Worm (Caenorhabditis elegans): ENCODE results near the gene M04C3.2.

Gene M04C3.2

ce11 chrV:19490461-19490860 is 41.8 kb upstream of the M04C3.2 start, which contains the start of gene Y43F8B.7:
Gene Y43F8B.7, plus strand, starts transcription at chrV:19490761.
- TF ChIP-seq dmd-4 (tag; optimal IDR thresholded peaks at IDR 0.05; ENCODE audit: borderline replicate concordance) (no peak), ceh-14 (tag; optimal IDR thresholded peaks at IDR 0.05) (no peak), eyg-1 (tag; optimal IDR thresholded peaks at IDR 0.05) (no peak), ttx-3 (tag; optimal IDR thresholded peaks at IDR 0.05) (no peak), K02D7.2 (tag; optimal IDR thresholded peaks at IDR 0.05) (no peak), pqm-1 (tag; optimal IDR thresholded peaks at IDR 0.05) (no peak), fkh-10 (GFP tag; optimal IDR thresholded peaks at IDR 0.05) (no peak), ceh-48 (tag; optimal IDR thresholded peaks at IDR 0.05) (no peak), fax-1 (tag; optimal IDR thresholded peaks at IDR 0.05) (no peak), elt-4 (tag; optimal IDR thresholded peaks at IDR 0.05) (no peak), ref-2 (tag; optimal IDR thresholded peaks at IDR 0.05) (no peak), hlh-30 (tag; optimal IDR thresholded peaks at IDR 0.05; ENCODE audit: insufficient read depth) (no peak), ceh-24 (tag; optimal IDR thresholded peaks at IDR 0.05) (no peak), madf-2 (tag; optimal IDR thresholded peaks at IDR 0.05) (no peak), ceh-19 (GFP tag; optimal IDR thresholded peaks at IDR 0.05) (no peak), nhr-11 (tag; optimal IDR thresholded peaks at IDR 0.05) (no peak), sox-2 (GFP tag; IDR thresholded peaks at IDR 0.05) (no peak), ceh-2 (tag; optimal IDR thresholded peaks at IDR 0.05) (no peak), sdc-2 (tag; optimal IDR thresholded peaks at IDR 0.05) (no peak)

ce11 chrV:19485690-19486089 is 37.0 kb upstream of the M04C3.2 start, which contains the start of gene Y43F8B.18:
Gene Y43F8B.18, plus strand, starts transcription at chrV:19485990.
- TF ChIP-seq K09A11.1 (tag; optimal IDR thresholded peaks at IDR 0.05; ENCODE audit: insufficient read depth) (no peak), che-1 (tag; optimal IDR thresholded peaks at IDR 0.05) (no peak), npax-4 (tag; optimal IDR thresholded peaks at IDR 0.05) (no peak), madf-2 (tag; optimal IDR thresholded peaks at IDR 0.05) (no peak), ttx-3 (tag; optimal IDR thresholded peaks at IDR 0.05) (no peak), pqm-1 (tag; optimal IDR thresholded peaks at IDR 0.05) (no peak), ceh-22 (tag; optimal IDR thresholded peaks at IDR 0.05) (no peak), lim-6 (tag; optimal IDR thresholded peaks at IDR 0.05) (no peak)

- TF ChIP-seq syd-9 (tag; optimal IDR thresholded peaks at IDR 0.05) (no peak), ceh-18 (tag; optimal IDR thresholded peaks at IDR 0.05) (no peak), ahr-1 (tag; optimal IDR thresholded peaks at IDR 0.05) (no peak), ceh-30 (tag; optimal IDR thresholded peaks at IDR 0.05) (no peak), tbx-7 (tag; optimal IDR thresholded peaks at IDR 0.05) (no peak), ztf-16 (tag; optimal IDR thresholded peaks at IDR 0.05) (no peak), hlh-6 (tag; optimal IDR thresholded peaks at IDR 0.05) (no peak), dmd-4 (tag; optimal IDR thresholded peaks at IDR 0.05; ENCODE audit: borderline replicate concordance) (no peak), ceh-48 (tag; optimal IDR thresholded peaks at IDR 0.05) (no peak), pag-3 (tag; optimal IDR thresholded peaks at IDR 0.05; ENCODE audit: borderline replicate concordance) (no peak), madf-2 (tag; optimal IDR thresholded peaks at IDR 0.05) (no peak), pax-1 (tag; optimal IDR thresholded peaks at IDR 0.05) (no peak)
These were observed 36.6 kb upstream of the M04C3.2 start, which contains the start of gene Y43F8B.28 for ce11 chrV:19485261-19485660. Gene Y43F8B.28, plus strand, starts transcription at chrV:19485319.

ce11 chrV:19484507-19484906 is 35.8 kb upstream of the M04C3.2 start, which contains the start of gene Y43F8B.17:
Gene Y43F8B.17, plus strand, starts transcription at chrV:19484721.
- TF ChIP-seq F13H6.1 (tag; optimal IDR thresholded peaks at IDR 0.05): no peak
- no peak for TF ChIP-seq syd-9 (tag; optimal IDR thresholded peaks at IDR 0.05)
- TF ChIP-seq dmd-4 (tag; optimal IDR thresholded peaks at IDR 0.05; ENCODE audit: borderline replicate concordance): no peak
- TF ChIP-seq T23F11.4 (GFP tag; optimal IDR thresholded peaks at IDR 0.05): no peak
- TF ChIP-seq ceh-31 (tag; optimal IDR thresholded peaks at IDR 0.05): no peak
- TF ChIP-seq nhr-232 (tag; optimal IDR thresholded peaks at IDR 0.05): no peak
- no peak for TF ChIP-seq npax-4 (tag; optimal IDR thresholded peaks at IDR 0.05)

All from whole organism, late embryonic.